Fruit fly (Drosophila melanogaster) Kc167 (cell line): ENCODE results near the gene CG12480.

ENCODE experiments used
- Myc ChIP-seq: fragments of >200 bp; optimal IDR thresholded peaks from 2 replicates; lab custom pipeline; 2017; ENCODE audit warnings: missing external identifiers
- Sin3A ChIP-seq: fragments of >200 bp; optimal IDR thresholded peaks from 2 replicates; lab custom pipeline; 2018; ENCODE audit warnings: missing external identifiers
- h ChIP-seq: fragments of >200 bp; optimal IDR thresholded peaks from 3 replicates; lab custom pipeline; 2018; ENCODE audit warnings: missing external identifiers
- insv ChIP-seq: fragments of >200 bp; optimal IDR thresholded peaks from 3 replicates; lab custom pipeline; 2018; ENCODE audit warnings: missing external identifiers
- psq ChIP-seq: fragments of >200 bp; optimal IDR thresholded peaks from 2 replicates; lab custom pipeline; 2017; ENCODE audit warnings: missing external identifiers
- ttk ChIP-seq: sonication (Bioruptor generic); optimal IDR thresholded peaks from 2 replicates; lab custom pipeline; 2017; ENCODE audit warnings: missing external identifiers

dm6 chrX:14151906-14152305, 17.5 kb upstream of the CG12480 start, which contains the start of gene CG12479:
- no peak for TF ChIP-seq Sin3A
- TF ChIP-seq Myc (lab: Kevin White, UChicago): no peak
- TF ChIP-seq insv: no peak
- TF ChIP-seq h (lab: Kevin White, UChicago): no peak
- TF ChIP-seq ttk: no peak
- no peak for TF ChIP-seq psq
